Worm (Caenorhabditis elegans) whole organism, early embryonic: ENCODE results near the gene pqn-42.

Experiments
- B0310.2 ChIP-seq: sonication (generic microtip); optimal IDR thresholded peaks from 2 replicates; lab custom pipeline; 2016; ENCODE audit warnings: mild to moderate bottlenecking, missing genetic modification characterization, missing compliant biosample characterization
- F13C5.2 ChIP-seq: sonication (generic microtip); optimal IDR thresholded peaks from 2 replicates; lab custom pipeline; 2017; ENCODE audit warnings: mild to moderate bottlenecking, missing genetic modification characterization, inconsistent platforms, missing compliant biosample characterization
- aly-1 ChIP-seq: sonication (generic microtip); optimal IDR thresholded peaks from 2 replicates; lab custom pipeline; 2016; ENCODE audit warnings: missing genetic modification characterization, missing compliant biosample characterization
- ama-1 ChIP-seq: fragments of 150-350 bp; optimal IDR thresholded peaks from 2 replicates; lab custom pipeline; 2014
- ceh-13 ChIP-seq: fragments of 200-800 bp; sonication (Bioruptor generic); optimal IDR thresholded peaks from 2 replicates; lab custom pipeline; 2018; ENCODE audit warnings: mild to moderate bottlenecking, missing genetic modification characterization, missing compliant biosample characterization
- ceh-36 ChIP-seq: sonication (generic microtip); optimal IDR thresholded peaks from 2 replicates; lab custom pipeline; 2016; ENCODE audit warnings: missing genetic modification characterization, inconsistent platforms, missing compliant biosample characterization
- ets-7 ChIP-seq: sonication (generic microtip); optimal IDR thresholded peaks from 2 replicates; lab custom pipeline; 2016; ENCODE audit warnings: missing genotype, missing genetic modification characterization, missing compliant biosample characterization
- hmg-4 ChIP-seq: fragments of 200-800 bp; sonication (Bioruptor generic); optimal IDR thresholded peaks from 2 replicates; lab custom pipeline; 2018; ENCODE audit warnings: mild to moderate bottlenecking, missing genetic modification characterization, missing compliant biosample characterization
- pes-1 ChIP-seq: fragments of 200-800 bp; sonication (Bioruptor generic); IDR thresholded peaks from 2 replicates; pipeline ENCODE4 v1.3.6; 2022; ENCODE audit warnings: missing genetic modification reagents, missing genetic modification characterization, missing compliant biosample characterization
- tbx-11 ChIP-seq: fragments of 200-800 bp; sonication (Bioruptor generic); IDR thresholded peaks from 2 replicates; pipeline ENCODE4 v1.3.6; 2022; ENCODE audit warnings: missing genetic modification characterization, missing compliant biosample characterization

- no peak for TF ChIP-seq ama-1 (lab: Kevin White, UChicago)
- no peak for TF ChIP-seq F13C5.2 (tag; lab: Kevin White, UChicago)
- no peak for TF ChIP-seq hmg-4
- TF ChIP-seq ets-7: no peak
- no peak for TF ChIP-seq pes-1 (GFP tag; lab: Robert Waterston, UW)
- no peak for TF ChIP-seq ceh-36 (tag; lab: Kevin White, UChicago)
- no peak for TF ChIP-seq aly-1 (tag; lab: Kevin White, UChicago)
- no peak for TF ChIP-seq tbx-11 (GFP tag; lab: Robert Waterston, UW)
- no peak for TF ChIP-seq ceh-13 (GFP tag; lab: Kevin White, UChicago)
- no peak for TF ChIP-seq B0310.2 (tag; lab: Kevin White, UChicago)
Measured at ce11 chrII:2504431-2504928, 45.7 kb upstream of the pqn-42 start, which contains the start of gene gbas-1.
